Worm (Caenorhabditis elegans): ENCODE data around the gene F28H6.4.
A peak's percentile ranks its signal among the peaks of the same experiment; 100 is the strongest.

The F28H6.4 gene

ce11 chrX:14141344-14141841, 13.7 kb downstream of the F28H6.4 start (continued):
- no peak for TF ChIP-seq unc-62 (GFP tag; optimal IDR thresholded peaks at IDR 0.05)
- TF ChIP-seq tlp-1 (tag; optimal IDR thresholded peaks at IDR 0.05): no peak

DNA sequence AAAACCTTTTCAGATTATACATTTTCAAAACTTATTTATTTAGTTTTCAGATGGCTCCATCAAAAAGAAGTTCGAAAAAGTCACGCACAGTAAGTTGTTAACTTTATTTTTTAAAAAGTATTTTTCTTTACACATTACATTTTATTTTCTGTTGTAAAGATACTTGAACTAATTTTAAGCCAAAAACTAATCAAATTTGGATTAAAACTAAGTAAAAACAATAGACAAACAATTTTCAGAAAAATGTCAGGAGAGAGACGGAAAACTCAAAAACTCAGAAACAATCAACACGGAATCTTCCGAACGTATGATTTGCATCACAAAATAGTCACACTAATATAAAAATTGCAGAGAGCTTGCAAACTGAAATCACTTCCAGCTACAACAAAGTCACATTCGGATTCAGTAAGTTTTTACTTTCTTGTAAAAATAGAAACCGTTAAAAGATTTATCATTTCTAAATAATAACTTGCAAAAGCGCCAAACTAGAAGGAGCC, 14.3 kb downstream of the F28H6.4 start, which contains the start of gene ceh-89:
TSS of gene ceh-89 (plus strand) at position 51 of the 497 bp plus-strand sequence.
- TF ChIP-seq ceh-8 (GFP tag; optimal IDR thresholded peaks at IDR 0.05) (no peak), sptf-1 (tag; optimal IDR thresholded peaks at IDR 0.05) (no peak), zag-1 (tag; optimal IDR thresholded peaks at IDR 0.05) (no peak)

- TF ChIP-seq xbp-1 (tag; optimal IDR thresholded peaks at IDR 0.05) (no peak), nhr-28 (tag; optimal IDR thresholded peaks at IDR 0.05) (no peak), efl-3 (GFP tag; optimal IDR thresholded peaks at IDR 0.05) (no peak), sup-37 (GFP tag; optimal IDR thresholded peaks at IDR 0.05) (no peak), egl-13 (tag; optimal IDR thresholded peaks at IDR 0.05) (no peak), hlh-4 (tag; optimal IDR thresholded peaks at IDR 0.05) (no peak), pag-3 (tag; optimal IDR thresholded peaks at IDR 0.05; ENCODE audit: borderline replicate concordance, insufficient read depth) (no peak), lir-3 (tag; optimal IDR thresholded peaks at IDR 0.05; ENCODE audit: poor library complexity) (no peak), fos-1 (tag; optimal IDR thresholded peaks at IDR 0.05) (no peak), ama-1 (optimal IDR thresholded peaks at IDR 0.05) (no peak), elt-2 (tag; optimal IDR thresholded peaks at IDR 0.05) (peak; percentile 21), C16A3.4 (tag; optimal IDR thresholded peaks at IDR 0.05) (peak; percentile 33), dpl-1 (GFP tag; optimal IDR thresholded peaks at IDR 0.05) (no peak), mef-2 (tag; optimal IDR thresholded peaks at IDR 0.05) (no peak), mdl-1 (tag; optimal IDR thresholded peaks at IDR 0.05) (peak in 1 of 2 experiments; percentile 11), nhr-19 (GFP tag; conservative IDR thresholded peaks at IDR 0.05) (no peak), lin-35 (GFP tag; optimal IDR thresholded peaks at IDR 0.05) (peak in 1 of 2 experiments; percentile 37), sptf-1 (tag; optimal IDR thresholded peaks at IDR 0.05) (no peak), lin-14 (GFP tag; optimal IDR thresholded peaks at IDR 0.05) (peak; percentile 21)
These were observed 18.0 kb downstream of the F28H6.4 start for ce11 chrX:14145634-14146033.

DNA sequence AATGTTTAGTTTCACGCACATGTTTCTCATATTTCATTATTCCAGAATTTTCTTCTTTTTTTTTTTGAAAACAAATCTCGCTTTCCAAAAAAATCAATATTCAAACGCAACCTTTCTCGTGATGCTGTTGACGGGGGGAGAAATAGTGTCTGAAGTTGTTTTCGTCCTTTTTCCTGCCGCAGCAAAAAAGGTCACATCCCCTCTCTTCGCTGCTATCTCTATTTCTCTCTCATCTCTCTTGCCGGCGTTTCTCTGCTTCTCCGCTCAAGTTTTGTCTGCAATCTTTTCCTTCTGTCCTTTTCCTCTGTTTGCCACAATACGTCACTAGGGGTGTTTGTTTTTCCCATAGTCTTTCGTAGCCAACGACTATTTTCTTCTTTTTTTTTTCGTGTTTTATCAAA, 19.1 kb downstream of the F28H6.4 start:
- TF ChIP-seq lin-13 (GFP tag; optimal IDR thresholded peaks at IDR 0.05) (peak; percentile 57), rnt-1 (tag; optimal IDR thresholded peaks at IDR 0.05) (peak; percentile 59), mep-1 (tag; optimal IDR thresholded peaks at IDR 0.05) (peak; percentile 86), unc-98 (GFP tag; IDR thresholded peaks at IDR 0.05) (no peak), unc-30 (tag; optimal IDR thresholded peaks at IDR 0.05) (no peak), ces-1 (GFP tag; optimal IDR thresholded peaks at IDR 0.05) (no peak), unc-62 (GFP tag; optimal IDR thresholded peaks at IDR 0.05) (no peak), irx-1 (tag; optimal IDR thresholded peaks at IDR 0.05) (no peak), zag-1 (tag; optimal IDR thresholded peaks at IDR 0.05) (no peak), ztf-11 (tag; optimal IDR thresholded peaks at IDR 0.05) (no peak), efl-3 (GFP tag; optimal IDR thresholded peaks at IDR 0.05) (no peak), ceh-8 (GFP tag; optimal IDR thresholded peaks at IDR 0.05) (no peak), blmp-1 (tag; optimal IDR thresholded peaks at IDR 0.05) (peak; percentile 91), dsc-1 (tag; optimal IDR thresholded peaks at IDR 0.05) (peak; percentile 52), snpc-4 (tag; optimal IDR thresholded peaks at IDR 0.05) (no peak), sup-37 (GFP tag; optimal IDR thresholded peaks at IDR 0.05) (no peak), nhr-71 (tag; optimal IDR thresholded peaks at IDR 0.05) (peak; percentile 90), egl-13 (tag; optimal IDR thresholded peaks at IDR 0.05) (no peak), ceh-88 (GFP tag; IDR thresholded peaks at IDR 0.05) (peak; percentile 39; the same call in 1 of the 2 replicates), mab-9 (GFP tag; IDR thresholded peaks at IDR 0.05) (no peak), lin-35 (GFP tag; optimal IDR thresholded peaks at IDR 0.05) (peak; percentile 63 to 81), unc-130 (tag; optimal IDR thresholded peaks at IDR 0.05) (peak; percentile 64), C04F5.9 (tag; optimal IDR thresholded peaks at IDR 0.05) (no peak), lsy-2 (tag; optimal IDR thresholded peaks at IDR 0.05) (peak; percentile 66 to 81), elt-3 (tag; optimal IDR thresholded peaks at IDR 0.05) (peak in 3 of 6 experiments; percentile 64 to 90 (median 75)), unc-86 (tag; optimal IDR thresholded peaks at IDR 0.05) (peak; percentile 75), egl-27 (tag; optimal IDR thresholded peaks at IDR 0.05) (peak in 1 of 2 experiments; percentile 49), ztf-4 (tag; optimal IDR thresholded peaks at IDR 0.05) (no peak), fkh-10 (GFP tag; optimal IDR thresholded peaks at IDR 0.05) (peak; percentile 70), lin-15B (tag; optimal IDR thresholded peaks at IDR 0.05) (no peak), lir-3 (tag; optimal IDR thresholded peaks at IDR 0.05; ENCODE audit: poor library complexity) (no peak)
